Fruit fly (Drosophila melanogaster) whole organism, embryonic: ENCODE measurements around the gene CG14196.

ENCODE experiments used
- Abd-B ChIP-seq: fragments of 200-800 bp; sonication (Bioruptor generic); optimal IDR thresholded peaks from 2 replicates; lab custom pipeline; 2018; ENCODE audit warnings: missing biosample characterization, mild to moderate bottlenecking, missing genetic modification characterization, moderate library complexity
- B-H1 ChIP-seq: fragments of 200-800 bp; sonication (Bioruptor generic); IDR thresholded peaks from 3 replicates; pipeline ENCODE4 v1.3.6; 2022; ENCODE audit warnings: missing biosample characterization, missing genetic modification characterization
- CG10654 ChIP-seq: fragments of 200-800 bp; sonication (Bioruptor generic); optimal IDR thresholded peaks from 2 replicates; lab custom pipeline; 2016; ENCODE audit warnings: missing biosample characterization, missing genetic modification characterization
- CG13287 ChIP-seq: fragments of 200-800 bp; sonication (Bioruptor generic); IDR thresholded peaks from 2 replicates; pipeline ENCODE4 v1.3.6; 2022; ENCODE audit warnings: missing biosample characterization, missing genetic modification characterization; ENCODE audit not compliant: partially characterized antibody
- CG16815 ChIP-seq: fragments of 200-800 bp; sonication (Bioruptor generic); optimal IDR thresholded peaks from 3 replicates; lab custom pipeline; 2017; ENCODE audit warnings: missing biosample characterization, mild to moderate bottlenecking, missing genetic modification characterization
- CG18011 ChIP-seq: fragments of 200-800 bp; sonication (Bioruptor generic); optimal IDR thresholded peaks from 2 replicates; lab custom pipeline; 2017; ENCODE audit warnings: missing biosample characterization, missing genetic modification characterization, mild to moderate bottlenecking, moderate library complexity, missing genotype
- CG18619 ChIP-seq: fragments of 200-800 bp; sonication (Bioruptor generic); optimal IDR thresholded peaks from 3 replicates; lab custom pipeline; 2017; ENCODE audit warnings: missing biosample characterization, mild to moderate bottlenecking, missing genetic modification characterization
- CG2712 ChIP-seq: fragments of 200-800 bp; optimal IDR thresholded peaks from 3 replicates; lab custom pipeline; 2019; ENCODE audit warnings: missing biosample characterization, mild to moderate bottlenecking, missing genetic modification characterization, moderate library complexity
- CG3065 ChIP-seq: fragments of 200-800 bp; sonication (Bioruptor generic); optimal IDR thresholded peaks from 2 replicates; lab custom pipeline; 2016; ENCODE audit warnings: missing biosample characterization, missing genetic modification characterization
- CG31365 ChIP-seq: fragments of 200-800 bp; sonication (Bioruptor generic); optimal IDR thresholded peaks from 2 replicates; lab custom pipeline; 2018; ENCODE audit warnings: missing biosample characterization, mild to moderate bottlenecking, missing genetic modification characterization
- CG4617 ChIP-seq: fragments of 200-800 bp; sonication (Bioruptor generic); optimal IDR thresholded peaks from 3 replicates; lab custom pipeline; 2016; ENCODE audit warnings: missing biosample characterization, missing genetic modification characterization, borderline replicate concordance
- CG6175 ChIP-seq: fragments of 200-800 bp; sonication (Bioruptor generic); IDR thresholded peaks from 3 replicates; pipeline ENCODE4 v1.3.6; 2022; ENCODE audit warnings: missing biosample characterization, missing genetic modification characterization
- CG6654 ChIP-seq: fragments of 200-800 bp; sonication (Bioruptor generic); optimal IDR thresholded peaks from 2 replicates; lab custom pipeline; 2017; ENCODE audit warnings: missing biosample characterization, mild to moderate bottlenecking, missing genetic modification characterization
- CG8281 ChIP-seq: fragments of 200-800 bp; sonication (Bioruptor generic); optimal IDR thresholded peaks from 2 replicates; lab custom pipeline; 2018; ENCODE audit warnings: missing biosample characterization, mild to moderate bottlenecking, missing genetic modification characterization, moderate library complexity
- CG9609 ChIP-seq: fragments of 200-800 bp; sonication (Bioruptor generic); optimal IDR thresholded peaks from 3 replicates; lab custom pipeline; 2016; ENCODE audit warnings: missing biosample characterization, missing genetic modification characterization
- D19B ChIP-seq: fragments of 200-800 bp; sonication (Bioruptor generic); optimal IDR thresholded peaks from 2 replicates; lab custom pipeline; 2017; ENCODE audit warnings: missing biosample characterization, mild to moderate bottlenecking, missing genetic modification characterization
- Deaf1 ChIP-seq: fragments of 200-800 bp; optimal IDR thresholded peaks from 3 replicates; lab custom pipeline; 2019; ENCODE audit warnings: missing biosample characterization, mild to moderate bottlenecking, missing genetic modification characterization, moderate library complexity
- Dip2 ChIP-seq: fragments of 200-800 bp; sonication (Bioruptor generic); IDR thresholded peaks from 2 replicates; pipeline ENCODE4 v1.3.6; 2022; ENCODE audit warnings: missing biosample characterization, missing genetic modification characterization
- Dp ChIP-seq: fragments of 200-800 bp; sonication (Bioruptor generic); optimal IDR thresholded peaks from 2 replicates; lab custom pipeline; 2018; ENCODE audit warnings: missing biosample characterization, mild to moderate bottlenecking, missing genetic modification characterization, moderate library complexity
- Drgx ChIP-seq: fragments of 200-800 bp; sonication (Bioruptor generic); IDR thresholded peaks from 2 replicates; pipeline ENCODE4 v1.3.6; 2022; ENCODE audit warnings: missing biosample characterization, missing genetic modification characterization
- Ets97D ChIP-seq: fragments of 200-800 bp; sonication (Bioruptor generic); optimal IDR thresholded peaks from 3 replicates; lab custom pipeline; 2016; ENCODE audit warnings: missing biosample characterization, missing genetic modification characterization
- H2.0 ChIP-seq: fragments of 200-800 bp; sonication (Bioruptor generic); IDR thresholded peaks from 2 replicates; pipeline ENCODE4 v1.3.6; 2022; ENCODE audit warnings: missing biosample characterization, missing genetic modification characterization
- Hmx ChIP-seq: fragments of 200-800 bp; sonication (Bioruptor generic); optimal IDR thresholded peaks from 2 replicates; lab custom pipeline; 2016; ENCODE audit warnings: missing biosample characterization, missing genetic modification characterization
- Hsf ChIP-seq: fragments of 200-800 bp; sonication (Bioruptor generic); optimal IDR thresholded peaks from 3 replicates; lab custom pipeline; 2016; ENCODE audit warnings: missing biosample characterization, missing genetic modification characterization
- NFAT ChIP-seq: fragments of 200-800 bp; sonication (Bioruptor generic); IDR thresholded peaks from 2 replicates; pipeline ENCODE4 v1.3.6; 2022; ENCODE audit warnings: missing biosample characterization, missing genetic modification characterization
- NK7.1 ChIP-seq: fragments of 200-800 bp; sonication (Bioruptor generic); optimal IDR thresholded peaks from 3 replicates; lab custom pipeline; 2016; ENCODE audit warnings: missing biosample characterization, missing genetic modification characterization
- Pdp1 ChIP-seq, 2 experiments: fragments of 200-800 bp; sonication (Bioruptor generic); optimal IDR thresholded peaks; 3 replicates each; lab custom pipeline; 2016; ENCODE audit warnings: missing biosample characterization in 2 of 2, missing genetic modification characterization in 2 of 2, mild to moderate bottlenecking in 1 of 2, moderate library complexity in 1 of 2
- Sin3A ChIP-seq: fragments of >200 bp; optimal IDR thresholded peaks from 2 replicates; lab custom pipeline; 2018
- Spps ChIP-seq: fragments of 200-800 bp; sonication (Bioruptor generic); optimal IDR thresholded peaks from 2 replicates; lab custom pipeline; 2018; ENCODE audit warnings: missing biosample characterization, mild to moderate bottlenecking, missing genetic modification characterization
- bab2 ChIP-seq: fragments of 200-800 bp; sonication (Bioruptor generic); optimal IDR thresholded peaks from 2 replicates; lab custom pipeline; 2016; ENCODE audit warnings: missing biosample characterization, missing genetic modification characterization
- btn ChIP-seq: fragments of 200-800 bp; sonication (Bioruptor generic); optimal IDR thresholded peaks from 2 replicates; lab custom pipeline; 2016; ENCODE audit warnings: missing biosample characterization, missing genetic modification characterization
- ci ChIP-seq: fragments of 200-800 bp; sonication (Bioruptor generic); IDR thresholded peaks from 3 replicates; pipeline ENCODE4 v1.3.6; 2022; ENCODE audit warnings: missing biosample characterization, missing genetic modification characterization
- danr ChIP-seq: fragments of 200-800 bp; sonication (Bioruptor generic); IDR thresholded peaks from 2 replicates; pipeline ENCODE4 v1.3.6; 2022; ENCODE audit warnings: missing biosample characterization, missing genetic modification characterization
- dmrt11E ChIP-seq: fragments of 200-800 bp; sonication (Bioruptor generic); optimal IDR thresholded peaks from 3 replicates; lab custom pipeline; 2018; ENCODE audit warnings: missing biosample characterization, mild to moderate bottlenecking, missing genetic modification characterization, moderate library complexity
- dpn ChIP-seq, 2 experiments: fragments of 200-800 bp; sonication (Bioruptor generic); optimal IDR thresholded peaks; 3 replicates each; lab custom pipeline; 2016; ENCODE audit warnings: missing biosample characterization in 2 of 2, missing genetic modification characterization in 2 of 2
- gfzf ChIP-seq: fragments of 200-800 bp; sonication (Bioruptor generic); optimal IDR thresholded peaks from 2 replicates; lab custom pipeline; 2016; ENCODE audit warnings: missing biosample characterization, mild to moderate bottlenecking, missing genetic modification characterization, moderate library complexity
- grn ChIP-seq: fragments of 200-800 bp; sonication (Bioruptor generic); optimal IDR thresholded peaks from 3 replicates; lab custom pipeline; 2017; ENCODE audit warnings: missing biosample characterization, missing genetic modification characterization
- hkb ChIP-seq, 2 experiments: fragments of 200-800 bp in 1 of 2; fragments of >200 bp in 1 of 2; sonication (Bioruptor generic) in 1 of 2; IDR thresholded peaks in 1 of 2; optimal IDR thresholded peaks in 1 of 2; 2 replicates each; pipeline versions ENCODE4 v1.3.6 to Lab custom; 2017 to 2022; ENCODE audit warnings: missing biosample characterization in 1 of 2, missing genetic modification characterization in 1 of 2
- hth ChIP-seq: fragments of >200 bp; optimal IDR thresholded peaks from 2 replicates; lab custom pipeline; 2017; ENCODE audit warnings: inconsistent platforms
- knrl ChIP-seq: fragments of 200-800 bp; sonication (Bioruptor generic); IDR thresholded peaks from 3 replicates; pipeline ENCODE4 v1.3.6; 2022; ENCODE audit warnings: missing biosample characterization, missing genetic modification characterization; ENCODE audit not compliant: partially characterized antibody
- lilli ChIP-seq: fragments of 200-800 bp; sonication (Bioruptor generic); optimal IDR thresholded peaks from 3 replicates; lab custom pipeline; 2016; ENCODE audit warnings: missing biosample characterization, missing genetic modification characterization
- lov ChIP-seq, 2 experiments: fragments of 200-800 bp in 1 of 2; fragments of >200 bp in 1 of 2; sonication (Bioruptor generic) in 1 of 2; IDR thresholded peaks in 1 of 2; optimal IDR thresholded peaks in 1 of 2; 2 replicates in 1 of 2; 3 replicates in 1 of 2; pipeline versions ENCODE4 v1.3.6 to Lab custom; 2017 to 2022; ENCODE audit warnings: missing biosample characterization in 1 of 2, missing genetic modification characterization in 1 of 2
- mam ChIP-seq: fragments of 200-800 bp; sonication (Bioruptor generic); optimal IDR thresholded peaks from 3 replicates; lab custom pipeline; 2016; ENCODE audit warnings: missing biosample characterization, missing genetic modification characterization
- mirr ChIP-seq: fragments of 200-800 bp; sonication (Bioruptor generic); optimal IDR thresholded peaks from 3 replicates; lab custom pipeline; 2018; ENCODE audit warnings: missing biosample characterization, mild to moderate bottlenecking, missing genetic modification characterization
- onecut ChIP-seq: fragments of 200-800 bp; sonication (Bioruptor generic); IDR thresholded peaks from 2 replicates; pipeline ENCODE4 v1.3.6; 2022; ENCODE audit warnings: missing biosample characterization, missing genetic modification characterization
- pzg ChIP-seq: fragments of 200-800 bp; sonication (Bioruptor generic); optimal IDR thresholded peaks from 3 replicates; lab custom pipeline; 2018; ENCODE audit warnings: missing biosample characterization, mild to moderate bottlenecking, missing genetic modification characterization, moderate library complexity
- ranshi ChIP-seq: fragments of 200-800 bp; sonication (Bioruptor generic); IDR thresholded peaks from 2 replicates; pipeline ENCODE4 v1.3.6; 2022; ENCODE audit warnings: missing biosample characterization, missing genetic modification characterization
- sens ChIP-seq: fragments of 200-800 bp; sonication (Bioruptor generic); peaks from one replicate; lab custom pipeline; 2016; ENCODE audit warnings: missing biosample characterization, missing genetic modification characterization
- so ChIP-seq: fragments of 200-800 bp; sonication (Bioruptor generic); IDR thresholded peaks from 3 replicates; pipeline ENCODE4 v1.3.6; 2022; ENCODE audit warnings: missing biosample characterization, missing genetic modification characterization
- ssp ChIP-seq: fragments of 200-800 bp; sonication (Bioruptor generic); IDR thresholded peaks from 2 replicates; pipeline ENCODE4 v1.3.6; 2022; ENCODE audit warnings: missing biosample characterization, missing genetic modification characterization
- vvl ChIP-seq: fragments of 200-800 bp; sonication (Bioruptor generic); IDR thresholded peaks from 2 replicates; pipeline ENCODE4 v1.3.6; 2022; ENCODE audit warnings: missing biosample characterization, missing genetic modification characterization
- zen ChIP-seq: fragments of 200-800 bp; sonication (Bioruptor generic); optimal IDR thresholded peaks from 3 replicates; lab custom pipeline; 2018; ENCODE audit warnings: missing biosample characterization, mild to moderate bottlenecking, missing genetic modification characterization, moderate library complexity

The CG14196 gene

DNA sequence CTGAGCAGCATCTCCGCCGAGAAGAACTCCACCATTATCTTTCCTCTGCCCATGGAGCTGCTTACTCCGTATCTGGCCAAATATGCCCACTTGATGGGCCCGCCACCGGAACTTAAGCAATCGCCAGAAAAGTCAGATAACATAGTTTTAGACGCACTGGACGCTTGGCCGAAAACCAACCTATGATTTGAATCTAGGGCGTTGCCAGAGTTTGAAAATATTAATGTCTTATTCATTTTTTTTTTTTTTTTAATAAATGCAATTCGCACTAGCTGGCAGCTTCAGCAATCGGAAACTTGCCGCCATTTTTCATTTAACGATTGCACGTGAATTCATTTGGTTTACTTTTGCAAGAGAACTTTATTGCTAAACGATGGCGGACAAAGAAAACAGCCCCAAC is 51.7 kb downstream of the CG14196 start, which contains the start of gene HP1D3csd (continued):
- TF ChIP-seq knrl (GFP tag; lab: Robert Waterston, UW) (0 out of 3 replicates have a peak, but pooled peaks have one; percentile 9), Hmx (no peak), Abd-B (GFP tag; lab: Kevin White, UChicago) (peak; percentile 33), CG4617 (GFP tag; lab: Kevin White, UChicago) (no peak), Deaf1 (tag; lab: Kevin White, UChicago) (no peak), CG31365 (tag; lab: Kevin White, UChicago) (no peak), CG2712 (tag; lab: Kevin White, UChicago) (no peak), dpn (GFP tag; optimal IDR thresholded peaks at IDR 0.05; lab: Kevin White, UChicago) (no peak), CG6175 (GFP tag; lab: Robert Waterston, UW) (no peak), CG8281 (no peak), Spps (tag; lab: Kevin White, UChicago) (no peak), lov (optimal IDR thresholded peaks at IDR 0.05; lab: Kevin White, UChicago) (no peak), lov (GFP tag; IDR thresholded peaks at IDR 0.05; lab: Robert Waterston, UW) (no peak), Drgx (GFP tag; lab: Robert Waterston, UW) (no peak), bab2 (no peak), CG3065 (GFP tag; lab: Kevin White, UChicago) (no peak), lilli (GFP tag; lab: Kevin White, UChicago) (no peak), Dip2 (GFP tag; lab: Robert Waterston, UW) (no peak), B-H1 (no peak), ci (GFP tag; lab: Robert Waterston, UW) (no peak), zen (peak; percentile 5), H2.0 (GFP tag; lab: Robert Waterston, UW) (no peak), D19B (GFP tag; lab: Kevin White, UChicago) (no peak), Ets97D (GFP tag; lab: Kevin White, UChicago) (peak; percentile 79), grn (GFP tag; lab: Kevin White, UChicago) (peak; percentile 12), CG9609 (GFP tag; lab: Kevin White, UChicago) (no peak), Hsf (no peak), so (GFP tag; lab: Robert Waterston, UW) (no peak), ranshi (no peak), hkb (optimal IDR thresholded peaks at IDR 0.05; lab: Kevin White, UChicago) (no peak), hkb (GFP tag; IDR thresholded peaks at IDR 0.05; lab: Robert Waterston, UW) (no peak), mam (GFP tag; lab: Kevin White, UChicago) (no peak), CG13287 (GFP tag; lab: Robert Waterston, UW) (no peak), mirr (GFP tag; lab: Kevin White, UChicago) (no peak), Dp (GFP tag; lab: Kevin White, UChicago) (peak; percentile 13), CG6654 (GFP tag; lab: Kevin White, UChicago) (peak; percentile 98), CG16815 (GFP tag; lab: Kevin White, UChicago) (no peak), pzg (GFP tag; lab: Kevin White, UChicago) (peak; percentile 9), ssp (GFP tag; lab: Robert Waterston, UW) (no peak), NFAT (GFP tag; lab: Robert Waterston, UW) (no peak), danr (GFP tag; lab: Robert Waterston, UW) (no peak), btn (GFP tag; lab: Kevin White, UChicago) (no peak), CG18619 (GFP tag; lab: Kevin White, UChicago) (no peak), gfzf (GFP tag; lab: Kevin White, UChicago) (no peak), Pdp1 (GFP tag; optimal IDR thresholded peaks at IDR 0.05; lab: Kevin White, UChicago) (peak in 1 of 2 experiments; percentile 38), CG18011 (GFP tag; lab: Kevin White, UChicago) (no peak), sens (GFP tag; lab: Kevin White, UChicago) (peak; percentile 61), vvl (GFP tag; lab: Robert Waterston, UW) (peak; percentile 65; the same call in 1 of the 2 replicates), hth (lab: Kevin White, UChicago) (no peak), CG10654 (GFP tag; lab: Kevin White, UChicago) (no peak), onecut (no peak), dmrt11E (tag; lab: Kevin White, UChicago) (no peak), NK7.1 (GFP tag; lab: Kevin White, UChicago) (no peak), Sin3A (lab: Kevin White, UChicago) (no peak)
